Fruit fly (Drosophila melanogaster) whole organism, embryonic: Measurements from ENCODE around the gene CG16753.

Source experiments
- CG10366 ChIP-seq: fragments of 200-800 bp; sonication (Bioruptor generic); IDR thresholded peaks from 2 replicates; pipeline ENCODE4 v1.3.6; 2022; ENCODE audit warnings: missing biosample characterization, missing genetic modification characterization
- CG17802 ChIP-seq: fragments of 200-800 bp; sonication (Bioruptor generic); optimal IDR thresholded peaks from 2 replicates; lab custom pipeline; 2018; ENCODE audit warnings: missing biosample characterization, mild to moderate bottlenecking, missing genetic modification characterization, moderate library complexity
- CG6791 ChIP-seq: fragments of 200-800 bp; sonication (Bioruptor generic); IDR thresholded peaks from 3 replicates; pipeline ENCODE4 v1.3.6; 2022; ENCODE audit warnings: missing biosample characterization, missing genetic modification characterization; ENCODE audit not compliant: partially characterized antibody
- CG7987 ChIP-seq: fragments of 200-800 bp; sonication (Bioruptor generic); optimal IDR thresholded peaks from 2 replicates; lab custom pipeline; 2018; ENCODE audit warnings: missing biosample characterization, mild to moderate bottlenecking, missing genetic modification characterization, moderate library complexity
- CG8478 ChIP-seq: fragments of >200 bp; optimal IDR thresholded peaks from 2 replicates; lab custom pipeline; 2018
- CG9797 ChIP-seq: fragments of 200-800 bp; sonication (Bioruptor generic); optimal IDR thresholded peaks from 3 replicates; lab custom pipeline; 2018; ENCODE audit warnings: missing biosample characterization, mild to moderate bottlenecking, missing genetic modification characterization
- CG9932 ChIP-seq: fragments of 200-800 bp; sonication (Bioruptor generic); IDR thresholded peaks from 2 replicates; pipeline ENCODE4 v1.3.6; 2022; ENCODE audit warnings: missing biosample characterization, missing genetic modification characterization
- dmrt11E ChIP-seq: fragments of 200-800 bp; sonication (Bioruptor generic); optimal IDR thresholded peaks from 3 replicates; lab custom pipeline; 2018; ENCODE audit warnings: missing biosample characterization, mild to moderate bottlenecking, missing genetic modification characterization, moderate library complexity
- dpn ChIP-seq, 2 experiments: fragments of 200-800 bp; sonication (Bioruptor generic); optimal IDR thresholded peaks; 3 replicates each; lab custom pipeline; 2016; ENCODE audit warnings: missing biosample characterization in 2 of 2, missing genetic modification characterization in 2 of 2
- gsb ChIP-seq: fragments of 200-800 bp; sonication (Bioruptor generic); IDR thresholded peaks from 2 replicates; pipeline ENCODE4 v1.3.6; 2022; ENCODE audit warnings: missing biosample characterization, missing genetic modification characterization
- psq ChIP-seq: fragments of 200-800 bp; sonication (Bioruptor generic); optimal IDR thresholded peaks from 2 replicates; lab custom pipeline; 2017; ENCODE audit warnings: missing biosample characterization, missing genetic modification characterization
- ttk ChIP-seq: fragments of 200-800 bp; sonication (Bioruptor generic); IDR thresholded peaks from 2 replicates; pipeline ENCODE4 v2.1.2; 2022; ENCODE audit warnings: missing biosample characterization, missing genetic modification characterization

dm6 chr3L:3046325-3047156 is 8.3 kb upstream of the CG16753 start, which contains the start of the genes scramb2 and Sk2:
- TF ChIP-seq dpn (GFP tag; optimal IDR thresholded peaks at IDR 0.05; lab: Kevin White, UChicago), result peak; percentile 91 to 94
- TF ChIP-seq ttk, result peak; percentile 94
- peak; percentile 91 for TF ChIP-seq dmrt11E
- peak; percentile 83 for TF ChIP-seq CG7987 (GFP tag; lab: Kevin White, UChicago)
- TF ChIP-seq CG9932 (GFP tag; lab: Robert Waterston, UW), result peak; percentile 90
- peak; percentile 78 for TF ChIP-seq psq
- no peak for TF ChIP-seq CG6791 (GFP tag; lab: Robert Waterston, UW)
- peak; percentile 74 for TF ChIP-seq CG17802 (tag; lab: Kevin White, UChicago)
- peak; percentile 94 for TF ChIP-seq CG10366 (GFP tag; lab: Robert Waterston, UW)
- peak; percentile 95 for TF ChIP-seq CG9797 (GFP tag; lab: Kevin White, UChicago)
- no peak for TF ChIP-seq CG8478 (lab: Kevin White, UChicago)
- peak; percentile 94 for TF ChIP-seq gsb
